Worm (Caenorhabditis elegans) whole organism, midembryonic: ENCODE measurements around the gene trpp-9.

Source experiments
- T22C8.4 ChIP-seq: fragments of 200-800 bp; sonication (Bioruptor generic); IDR thresholded peaks from 2 replicates; pipeline ENCODE4 v1.3.6; 2022; ENCODE audit warnings: missing genetic modification characterization, missing compliant biosample characterization
- cog-1 ChIP-seq: sonication (generic microtip); optimal IDR thresholded peaks from 2 replicates; lab custom pipeline; 2016; ENCODE audit warnings: missing genetic modification characterization, missing compliant biosample characterization
- flt-1 ChIP-seq: fragments of 200-800 bp; sonication (Bioruptor generic); IDR thresholded peaks from 2 replicates; pipeline ENCODE4 v1.3.6; 2022; ENCODE audit warnings: missing genetic modification characterization, missing compliant biosample characterization
- klf-2 ChIP-seq: fragments of 200-800 bp; sonication (Bioruptor generic); conservative IDR thresholded peaks from 2 replicates; pipeline ENCODE4 v1.3.6; 2022; ENCODE audit warnings: missing genetic modification reagents, missing genetic modification characterization, missing compliant biosample characterization
- med-1 ChIP-seq: sonication (generic microtip); optimal IDR thresholded peaks from 2 replicates; lab custom pipeline; 2017; ENCODE audit warnings: missing genetic modification characterization, mild to moderate bottlenecking, missing compliant biosample characterization, antibody characterized with exemption, missing genetic modification reagents; ENCODE audit not compliant: insufficient read depth
- ref-1 ChIP-seq: fragments of 200-800 bp; sonication (Bioruptor generic); conservative IDR thresholded peaks from 2 replicates; pipeline ENCODE4 v1.3.6; 2022; ENCODE audit warnings: missing genetic modification reagents, missing genetic modification characterization, missing compliant biosample characterization
- tab-1 ChIP-seq: fragments of 200-800 bp; sonication (Bioruptor generic); IDR thresholded peaks from 2 replicates; pipeline ENCODE4 v1.3.6; 2022; ENCODE audit warnings: missing genetic modification characterization, missing compliant biosample characterization
- ztf-23 ChIP-seq: fragments of 200-800 bp; sonication (Bioruptor generic); IDR thresholded peaks from 2 replicates; pipeline ENCODE4 v1.3.6; 2022; ENCODE audit warnings: missing genetic modification reagents, missing genetic modification characterization, missing compliant biosample characterization
- ztf-29 ChIP-seq: fragments of 200-800 bp; sonication (Bioruptor generic); IDR thresholded peaks from 2 replicates; pipeline ENCODE4 v1.3.6; 2022; ENCODE audit warnings: missing genetic modification reagents, missing genetic modification characterization, missing compliant biosample characterization

Gene trpp-9

DNA sequence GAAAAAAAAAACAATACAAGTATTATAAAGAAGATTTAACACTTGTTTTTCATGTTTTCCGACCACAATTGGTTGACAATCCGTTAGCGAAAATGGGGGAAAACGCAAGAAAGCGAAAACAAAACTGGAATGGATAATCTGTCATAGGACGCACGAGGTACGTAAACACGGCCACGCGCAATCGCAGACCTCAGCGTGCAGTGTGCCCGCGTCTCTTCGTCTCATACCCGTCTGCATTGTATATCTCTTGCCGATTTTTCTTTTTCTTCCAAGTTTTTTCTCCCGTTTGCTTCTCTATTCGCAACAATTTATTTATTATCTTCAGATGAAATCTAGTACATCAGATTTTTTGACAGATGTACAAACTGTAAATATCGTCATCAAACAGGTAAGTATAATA is at the start of gene trpp-9:
Gene trpp-9, plus strand, starts transcription at position 261 of the 400 bp plus-strand sequence.
- TF ChIP-seq cog-1 (peak; percentile 38), T22C8.4 (GFP tag; lab: Robert Waterston, UW) (no peak), flt-1 (no peak), tab-1 (GFP tag; lab: Robert Waterston, UW) (no peak)

- TF ChIP-seq flt-1 (no peak), cog-1 (no peak), klf-2 (GFP tag; lab: Robert Waterston, UW) (no peak), ztf-23 (no peak), ztf-29 (GFP tag; lab: Robert Waterston, UW) (no peak), T22C8.4 (GFP tag; lab: Robert Waterston, UW) (no peak), ref-1 (GFP tag; lab: Robert Waterston, UW) (no peak), med-1 (GFP tag; lab: Kevin White, UChicago) (no peak), tab-1 (GFP tag; lab: Robert Waterston, UW) (no peak)
These were observed 48.3 kb upstream of the trpp-9 start for ce11 chrX:11515381-11515780.

DNA sequence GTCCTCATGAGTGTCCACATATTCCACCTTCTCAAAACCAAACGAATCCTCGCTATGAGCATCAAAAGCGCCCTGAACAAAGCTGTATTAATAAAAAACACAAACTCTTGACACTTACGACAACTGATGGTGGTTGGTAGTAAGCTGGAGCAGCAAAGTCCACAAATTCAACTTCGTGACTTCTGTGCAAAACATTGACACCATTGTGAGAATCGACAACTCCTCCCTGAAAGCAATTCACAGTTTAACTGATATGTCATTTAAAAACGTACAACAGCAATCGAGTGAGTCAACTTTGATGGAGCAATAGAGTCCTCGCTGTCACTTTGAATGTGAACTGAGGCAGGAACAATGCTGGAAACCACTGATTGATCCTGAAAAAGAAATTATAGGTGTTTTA is 46.3 kb upstream of the trpp-9 start:
- TF ChIP-seq klf-2 (GFP tag; lab: Robert Waterston, UW) (no peak), ref-1 (GFP tag; lab: Robert Waterston, UW) (no peak), med-1 (GFP tag; lab: Kevin White, UChicago) (no peak), T22C8.4 (GFP tag; lab: Robert Waterston, UW) (no peak), flt-1 (no peak), ztf-23 (no peak), tab-1 (GFP tag; lab: Robert Waterston, UW) (no peak), cog-1 (no peak), ztf-29 (GFP tag; lab: Robert Waterston, UW) (no peak)

DNA sequence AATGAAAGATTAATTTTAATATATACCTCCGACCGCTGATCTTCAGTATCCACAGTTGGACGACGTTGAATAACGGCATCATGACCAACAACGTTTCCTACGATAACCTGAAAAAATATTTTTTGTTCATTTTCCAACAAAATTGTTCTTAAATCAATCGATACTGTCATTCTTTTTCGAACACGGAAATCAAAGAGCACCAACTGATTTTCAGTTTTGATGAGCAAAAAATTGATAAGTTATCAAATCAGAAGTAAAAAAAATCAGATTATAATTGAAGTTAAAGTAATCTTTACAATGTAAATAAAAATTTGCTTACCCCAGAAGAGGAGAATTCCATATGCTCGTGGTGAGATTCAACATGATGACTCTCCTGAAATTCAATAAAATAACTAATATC is 45.3 kb upstream of the trpp-9 start:
- TF ChIP-seq ref-1 (GFP tag; lab: Robert Waterston, UW): no peak
- no peak for TF ChIP-seq tab-1 (GFP tag; lab: Robert Waterston, UW)
- TF ChIP-seq T22C8.4 (GFP tag; lab: Robert Waterston, UW): no peak
- no peak for TF ChIP-seq ztf-23
- no peak for TF ChIP-seq ztf-29 (GFP tag; lab: Robert Waterston, UW)
- no peak for TF ChIP-seq klf-2 (GFP tag; lab: Robert Waterston, UW)
- no peak for TF ChIP-seq med-1 (GFP tag; lab: Kevin White, UChicago)
- no peak for TF ChIP-seq flt-1
- no peak for TF ChIP-seq cog-1

DNA sequence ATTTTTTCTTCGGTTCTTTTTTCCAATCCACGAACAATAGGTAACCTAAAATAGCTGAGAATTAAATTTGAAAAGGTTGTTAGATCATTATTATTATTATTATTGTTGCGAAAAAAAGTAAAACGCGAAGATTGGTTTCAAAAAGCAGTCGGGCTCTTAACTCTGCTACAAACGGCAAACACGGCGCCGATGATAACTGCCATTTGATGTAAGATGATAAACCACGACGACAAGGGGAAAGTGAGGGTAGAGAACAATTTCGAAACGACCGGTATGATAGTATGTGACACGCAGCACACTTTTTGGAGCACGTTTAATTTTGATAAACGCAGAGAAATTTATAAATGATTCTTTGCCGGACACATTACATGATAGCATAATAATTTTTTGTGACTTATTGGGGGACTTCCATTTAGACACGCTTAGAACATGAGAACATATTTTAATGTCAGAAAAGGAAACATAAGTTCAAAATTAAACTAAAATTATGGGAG is 44.7 kb upstream of the trpp-9 start, which contains the start of gene hpo-34:
Gene hpo-34, minus strand, starts transcription at position 51 of the 494 bp plus-strand sequence.
- no peak for TF ChIP-seq med-1 (GFP tag; lab: Kevin White, UChicago)
- no peak for TF ChIP-seq tab-1 (GFP tag; lab: Robert Waterston, UW)
- no peak for TF ChIP-seq ztf-23
- TF ChIP-seq ref-1 (GFP tag; lab: Robert Waterston, UW): no peak

ce11 chrX:11522058-11522757 is 41.5 kb upstream of the trpp-9 start, which contains the start of gene sdc-2:
TSS of gene sdc-2 (plus strand) at chrX:11522707.
- TF ChIP-seq flt-1: 0 out of 2 replicates have a peak, but pooled peaks have one; percentile 7
- TF ChIP-seq klf-2 (GFP tag; lab: Robert Waterston, UW): no peak
- TF ChIP-seq cog-1: peak; percentile 59

- TF ChIP-seq ref-1 (GFP tag; lab: Robert Waterston, UW) (no peak), ztf-23 (no peak)
These were observed 40.0 kb upstream of the trpp-9 start for ce11 chrX:11523704-11524103.

DNA sequence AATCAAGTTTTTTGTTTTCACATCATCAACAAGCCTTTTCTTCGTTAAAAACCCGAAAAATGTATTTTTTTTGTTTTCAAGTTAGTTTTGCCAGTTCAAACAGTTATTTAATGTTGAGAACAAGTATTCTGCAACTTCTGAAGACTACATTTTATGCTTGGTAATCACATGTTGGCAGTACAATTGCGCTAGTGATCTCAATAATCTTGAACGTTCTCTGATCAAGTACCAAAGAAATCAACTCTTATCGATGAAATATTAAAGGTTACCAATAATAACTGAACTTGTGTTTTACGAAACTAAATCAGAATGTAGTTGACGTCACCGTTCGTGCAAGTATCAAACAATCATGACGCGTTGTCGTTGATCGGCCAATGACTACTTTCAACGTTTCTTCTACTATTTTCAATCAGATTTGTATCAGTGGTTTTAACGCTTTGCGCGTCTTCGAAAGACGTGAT is 30.1 kb upstream of the trpp-9 start, which contains the start of gene C35C5.8:
Gene C35C5.8, plus strand, starts transcription at position 51 of the 461 bp plus-strand sequence.
- TF ChIP-seq ztf-29 (GFP tag; lab: Robert Waterston, UW) (no peak), ztf-23 (no peak), klf-2 (GFP tag; lab: Robert Waterston, UW) (no peak), tab-1 (GFP tag; lab: Robert Waterston, UW) (no peak), med-1 (GFP tag; lab: Kevin White, UChicago) (no peak), cog-1 (no peak), ref-1 (GFP tag; lab: Robert Waterston, UW) (no peak), T22C8.4 (GFP tag; lab: Robert Waterston, UW) (no peak), flt-1 (no peak)

- TF ChIP-seq med-1 (GFP tag; lab: Kevin White, UChicago) (no peak), ztf-23 (no peak), cog-1 (no peak), tab-1 (GFP tag; lab: Robert Waterston, UW) (no peak), T22C8.4 (GFP tag; lab: Robert Waterston, UW) (no peak), flt-1 (no peak), ref-1 (GFP tag; lab: Robert Waterston, UW) (no peak), ztf-29 (GFP tag; lab: Robert Waterston, UW) (no peak), klf-2 (GFP tag; lab: Robert Waterston, UW) (no peak)
These were observed 29.3 kb upstream of the trpp-9 start for ce11 chrX:11534443-11534842.

DNA sequence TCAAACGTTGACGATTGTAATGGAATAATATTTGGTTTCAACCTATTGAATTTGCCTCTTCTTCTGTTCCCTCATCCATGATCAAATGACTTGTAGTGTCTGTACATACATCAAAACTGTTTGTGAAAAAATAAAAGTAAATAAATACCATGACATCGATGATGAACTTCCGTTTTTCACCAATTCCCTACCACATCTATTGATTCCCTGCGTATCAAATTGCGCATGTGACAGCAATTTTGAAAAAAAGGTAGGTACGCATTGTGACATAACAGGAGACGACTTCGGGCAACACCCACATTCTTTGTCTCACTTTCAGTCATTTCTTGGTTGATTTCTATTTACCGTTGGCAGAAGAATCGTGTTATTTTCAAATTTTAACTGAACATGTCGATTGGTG is 27.3 kb upstream of the trpp-9 start, which contains the start of gene C35C5.9:
Gene C35C5.9, plus strand, starts transcription at position 161 of the 400 bp plus-strand sequence.
- TF ChIP-seq med-1 (GFP tag; lab: Kevin White, UChicago): no peak
- TF ChIP-seq klf-2 (GFP tag; lab: Robert Waterston, UW): no peak
- no peak for TF ChIP-seq ref-1 (GFP tag; lab: Robert Waterston, UW)
- TF ChIP-seq tab-1 (GFP tag; lab: Robert Waterston, UW): no peak
- TF ChIP-seq cog-1: no peak
- no peak for TF ChIP-seq ztf-29 (GFP tag; lab: Robert Waterston, UW)
- no peak for TF ChIP-seq T22C8.4 (GFP tag; lab: Robert Waterston, UW)
- TF ChIP-seq ztf-23: no peak
- no peak for TF ChIP-seq flt-1
